Fruit fly (Drosophila melanogaster) whole organism, embryonic: ENCODE results near the gene CG4459.

ENCODE experiments used
- B-H2 ChIP-seq: fragments of 200-800 bp; sonication (Bioruptor generic); optimal IDR thresholded peaks from 2 replicates; lab custom pipeline; 2018; ENCODE audit warnings: missing biosample characterization, mild to moderate bottlenecking, missing genetic modification characterization
- BEAF-32 ChIP-seq: fragments of 200-800 bp; sonication (Bioruptor generic); optimal IDR thresholded peaks from 3 replicates; lab custom pipeline; 2017; ENCODE audit warnings: missing biosample characterization, missing genetic modification characterization, mild to moderate bottlenecking, moderate library complexity, missing genetic modification reagents
- CG1024 ChIP-seq: fragments of 200-800 bp; sonication (Bioruptor generic); IDR thresholded peaks from 2 replicates; pipeline ENCODE4 v1.3.6; 2022; ENCODE audit warnings: missing biosample characterization, missing genetic modification characterization
- CG10267 ChIP-seq: fragments of 200-800 bp; sonication (Bioruptor generic); optimal IDR thresholded peaks from 2 replicates; lab custom pipeline; 2018; ENCODE audit warnings: missing biosample characterization, mild to moderate bottlenecking, missing genetic modification characterization, moderate library complexity
- CG11695 ChIP-seq: fragments of 200-800 bp; sonication (Bioruptor generic); IDR thresholded peaks from 3 replicates; pipeline ENCODE4 v1.3.6; 2022; ENCODE audit warnings: missing biosample characterization, missing genetic modification characterization
- CG12236 ChIP-seq: fragments of 200-800 bp; sonication (Bioruptor generic); optimal IDR thresholded peaks from 2 replicates; lab custom pipeline; 2016; ENCODE audit warnings: missing biosample characterization, missing genetic modification characterization
- CG13894 ChIP-seq: fragments of 200-800 bp; sonication (Bioruptor generic); optimal IDR thresholded peaks from 3 replicates; lab custom pipeline; 2018; ENCODE audit warnings: missing biosample characterization, mild to moderate bottlenecking, missing genetic modification characterization, moderate library complexity
- CG14710 ChIP-seq: fragments of 200-800 bp; sonication (Bioruptor generic); optimal IDR thresholded peaks from 3 replicates; lab custom pipeline; 2019; ENCODE audit warnings: missing biosample characterization, mild to moderate bottlenecking, missing genetic modification characterization, moderate library complexity
- CG14965 ChIP-seq: fragments of 200-800 bp; sonication (Bioruptor generic); optimal IDR thresholded peaks from 2 replicates; lab custom pipeline; 2016; ENCODE audit warnings: missing biosample characterization, missing genetic modification characterization, borderline replicate concordance
- CG15011 ChIP-seq: fragments of 200-800 bp; sonication (Bioruptor generic); optimal IDR thresholded peaks from 3 replicates; lab custom pipeline; 2018; ENCODE audit warnings: missing biosample characterization, mild to moderate bottlenecking, missing genetic modification characterization
- CG15073 ChIP-seq: fragments of 200-800 bp; sonication (Bioruptor generic); optimal IDR thresholded peaks from 2 replicates; lab custom pipeline; 2016; ENCODE audit warnings: missing biosample characterization, missing genetic modification characterization
- CG16815 ChIP-seq: fragments of 200-800 bp; sonication (Bioruptor generic); optimal IDR thresholded peaks from 3 replicates; lab custom pipeline; 2017; ENCODE audit warnings: missing biosample characterization, mild to moderate bottlenecking, missing genetic modification characterization
- CG17186 ChIP-seq: fragments of 200-800 bp; sonication (Bioruptor generic); optimal IDR thresholded peaks from 3 replicates; lab custom pipeline; 2017; ENCODE audit warnings: missing biosample characterization, missing genetic modification reagents, missing genetic modification characterization
- CG17359 ChIP-seq: fragments of 200-800 bp; sonication (Bioruptor generic); optimal IDR thresholded peaks from 3 replicates; lab custom pipeline; 2018; ENCODE audit warnings: missing biosample characterization, mild to moderate bottlenecking, missing genetic modification characterization, moderate library complexity
- CG1832 ChIP-seq: fragments of 200-800 bp; sonication (Bioruptor generic); optimal IDR thresholded peaks from 2 replicates; lab custom pipeline; 2017; ENCODE audit warnings: missing biosample characterization, mild to moderate bottlenecking, missing genetic modification characterization, inconsistent platforms
- CG3847 ChIP-seq: fragments of 200-800 bp; sonication (Bioruptor generic); IDR thresholded peaks from 2 replicates; pipeline ENCODE4 v1.3.6; 2022; ENCODE audit warnings: missing biosample characterization, missing genetic modification characterization
- CG4328 ChIP-seq: fragments of 200-800 bp; sonication (Bioruptor generic); optimal IDR thresholded peaks from 3 replicates; lab custom pipeline; 2017; ENCODE audit warnings: missing biosample characterization, missing genetic modification reagents, missing genetic modification characterization
- CG4617 ChIP-seq: fragments of 200-800 bp; sonication (Bioruptor generic); optimal IDR thresholded peaks from 3 replicates; lab custom pipeline; 2016; ENCODE audit warnings: missing biosample characterization, missing genetic modification characterization, borderline replicate concordance
- CG6854 ChIP-seq: fragments of 200-800 bp; sonication (Bioruptor generic); optimal IDR thresholded peaks from 3 replicates; lab custom pipeline; 2017; ENCODE audit warnings: missing biosample characterization, mild to moderate bottlenecking, missing genetic modification characterization
- CG9437 ChIP-seq: fragments of 200-800 bp; sonication (Bioruptor generic); optimal IDR thresholded peaks from 2 replicates; lab custom pipeline; 2018; ENCODE audit warnings: missing biosample characterization, mild to moderate bottlenecking, missing genetic modification characterization
- CkIIα-i1 ChIP-seq: fragments of 200-800 bp; sonication (Bioruptor generic); IDR thresholded peaks from 2 replicates; pipeline ENCODE4 v1.3.6; 2022; ENCODE audit warnings: missing biosample characterization, missing genetic modification characterization
- CrebB ChIP-seq: fragments of 200-800 bp; sonication (Bioruptor generic); optimal IDR thresholded peaks from 3 replicates; lab custom pipeline; 2018; ENCODE audit warnings: missing biosample characterization, mild to moderate bottlenecking, missing genetic modification characterization
- Dp ChIP-seq: fragments of 200-800 bp; sonication (Bioruptor generic); optimal IDR thresholded peaks from 2 replicates; lab custom pipeline; 2018; ENCODE audit warnings: missing biosample characterization, mild to moderate bottlenecking, missing genetic modification characterization, moderate library complexity
- Gug ChIP-seq: fragments of 200-800 bp; sonication (Bioruptor generic); IDR thresholded peaks from 4 replicates; pipeline ENCODE4 v1.3.6; 2022; ENCODE audit warnings: missing biosample characterization, missing genetic modification characterization
- HLH3B ChIP-seq: fragments of 200-800 bp; sonication (Bioruptor generic); IDR thresholded peaks from 2 replicates; pipeline ENCODE4 v1.3.6; 2022; ENCODE audit warnings: missing biosample characterization, missing genetic modification characterization
- Hand ChIP-seq: fragments of 200-800 bp; sonication (Bioruptor generic); optimal IDR thresholded peaks from 2 replicates; lab custom pipeline; 2017; ENCODE audit warnings: mild to moderate bottlenecking, missing biosample characterization, missing genetic modification reagents, missing genetic modification characterization
- Hr39 ChIP-seq: fragments of >200 bp; optimal IDR thresholded peaks from 2 replicates; lab custom pipeline; 2017
- Hsf ChIP-seq: fragments of 200-800 bp; sonication (Bioruptor generic); optimal IDR thresholded peaks from 3 replicates; lab custom pipeline; 2016; ENCODE audit warnings: missing biosample characterization, missing genetic modification characterization
- Meics ChIP-seq: fragments of 200-800 bp; sonication (Bioruptor generic); optimal IDR thresholded peaks from 2 replicates; lab custom pipeline; 2017; ENCODE audit warnings: missing biosample characterization, mild to moderate bottlenecking, missing genetic modification characterization
- Oaz ChIP-seq: fragments of 200-800 bp; sonication (Bioruptor generic); IDR thresholded peaks from 2 replicates; pipeline ENCODE4 v1.3.6; 2022; ENCODE audit warnings: missing biosample characterization, missing genetic modification characterization
- Opbp ChIP-seq: fragments of 200-800 bp; sonication (Bioruptor generic); IDR thresholded peaks from 3 replicates; pipeline ENCODE4 v1.3.6; 2022; ENCODE audit warnings: missing biosample characterization, missing genetic modification characterization; ENCODE audit not compliant: partially characterized antibody
- amos ChIP-seq: fragments of 200-800 bp; sonication (Bioruptor generic); IDR thresholded peaks from 2 replicates; pipeline ENCODE4 v1.3.6; 2022; ENCODE audit warnings: missing biosample characterization, missing genetic modification characterization; ENCODE audit not compliant: partially characterized antibody
- cas ChIP-seq: fragments of 200-800 bp; sonication (Bioruptor generic); IDR thresholded peaks from 2 replicates; pipeline ENCODE4 v1.3.6; 2022; ENCODE audit warnings: missing biosample characterization, missing genetic modification characterization
- corto ChIP-seq: fragments of 200-800 bp; sonication (Bioruptor generic); optimal IDR thresholded peaks from 2 replicates; lab custom pipeline; 2016; ENCODE audit warnings: missing biosample characterization, mild to moderate bottlenecking, missing genetic modification characterization, moderate library complexity
- crp ChIP-seq, 2 experiments: fragments of 200-800 bp; sonication (Bioruptor generic); optimal IDR thresholded peaks; 2 replicates in 1 of 2; 3 replicates in 1 of 2; lab custom pipeline; 2017; ENCODE audit warnings: missing biosample characterization in 2 of 2, missing genetic modification characterization in 2 of 2, mild to moderate bottlenecking in 1 of 2, moderate library complexity in 1 of 2
- dati ChIP-seq: fragments of 200-800 bp; sonication (Bioruptor generic); IDR thresholded peaks from 2 replicates; pipeline ENCODE4 v1.3.6; 2022; ENCODE audit warnings: missing biosample characterization, missing genetic modification characterization
- dmrt11E ChIP-seq: fragments of 200-800 bp; sonication (Bioruptor generic); optimal IDR thresholded peaks from 3 replicates; lab custom pipeline; 2018; ENCODE audit warnings: missing biosample characterization, mild to moderate bottlenecking, missing genetic modification characterization, moderate library complexity
- exex ChIP-seq: fragments of 200-800 bp; sonication (Bioruptor generic); optimal IDR thresholded peaks from 4 replicates; lab custom pipeline; 2018; ENCODE audit warnings: missing biosample characterization, mild to moderate bottlenecking, missing genetic modification characterization, moderate library complexity
- ind ChIP-seq: fragments of 200-800 bp; sonication (Bioruptor generic); optimal IDR thresholded peaks from 3 replicates; lab custom pipeline; 2016; ENCODE audit warnings: missing biosample characterization, missing genetic modification characterization
- ken ChIP-seq: fragments of 200-800 bp; sonication (Bioruptor generic); IDR thresholded peaks from 3 replicates; pipeline ENCODE4 v1.3.6; 2022; ENCODE audit warnings: missing biosample characterization, missing genetic modification characterization
- oc ChIP-seq: fragments of 200-800 bp; sonication (Bioruptor generic); optimal IDR thresholded peaks from 2 replicates; lab custom pipeline; 2018; ENCODE audit warnings: missing biosample characterization, mild to moderate bottlenecking, missing genetic modification characterization, moderate library complexity
- pb ChIP-seq: fragments of 200-800 bp; sonication (Bioruptor generic); optimal IDR thresholded peaks from 3 replicates; lab custom pipeline; 2016; ENCODE audit warnings: missing biosample characterization, missing genetic modification characterization
- phol ChIP-seq: fragments of 200-800 bp; sonication (Bioruptor generic); optimal IDR thresholded peaks from 3 replicates; lab custom pipeline; 2018; ENCODE audit warnings: missing biosample characterization, mild to moderate bottlenecking, missing genetic modification characterization, moderate library complexity
- run ChIP-seq: fragments of 200-800 bp; sonication (Bioruptor generic); optimal IDR thresholded peaks from 3 replicates; lab custom pipeline; 2018; ENCODE audit warnings: missing biosample characterization, mild to moderate bottlenecking, missing genetic modification characterization
- sens ChIP-seq: fragments of 200-800 bp; sonication (Bioruptor generic); peaks from one replicate; lab custom pipeline; 2016; ENCODE audit warnings: missing biosample characterization, missing genetic modification characterization
- sens-2 ChIP-seq: fragments of 200-800 bp; sonication (Bioruptor generic); IDR thresholded peaks from 2 replicates; pipeline ENCODE4 v1.3.6; 2022; ENCODE audit warnings: missing biosample characterization, missing genetic modification characterization
- tap ChIP-seq: fragments of 200-800 bp; optimal IDR thresholded peaks from 3 replicates; lab custom pipeline; 2019; ENCODE audit warnings: missing biosample characterization, mild to moderate bottlenecking, missing genetic modification characterization, moderate library complexity
- trem ChIP-seq: fragments of 200-800 bp; optimal IDR thresholded peaks from 3 replicates; lab custom pipeline; 2019; ENCODE audit warnings: missing biosample characterization, mild to moderate bottlenecking, missing genetic modification characterization, moderate library complexity
- vfl ChIP-seq: fragments of 200-800 bp; sonication (Bioruptor generic); optimal IDR thresholded peaks from 2 replicates; lab custom pipeline; 2016; ENCODE audit warnings: missing biosample characterization, missing genetic modification characterization
- zfh1 ChIP-seq: fragments of 200-800 bp; sonication (Bioruptor generic); IDR thresholded peaks from 3 replicates; pipeline ENCODE4 v1.3.6; 2022; ENCODE audit warnings: missing biosample characterization, missing genetic modification characterization

The CG4459 gene

DNA sequence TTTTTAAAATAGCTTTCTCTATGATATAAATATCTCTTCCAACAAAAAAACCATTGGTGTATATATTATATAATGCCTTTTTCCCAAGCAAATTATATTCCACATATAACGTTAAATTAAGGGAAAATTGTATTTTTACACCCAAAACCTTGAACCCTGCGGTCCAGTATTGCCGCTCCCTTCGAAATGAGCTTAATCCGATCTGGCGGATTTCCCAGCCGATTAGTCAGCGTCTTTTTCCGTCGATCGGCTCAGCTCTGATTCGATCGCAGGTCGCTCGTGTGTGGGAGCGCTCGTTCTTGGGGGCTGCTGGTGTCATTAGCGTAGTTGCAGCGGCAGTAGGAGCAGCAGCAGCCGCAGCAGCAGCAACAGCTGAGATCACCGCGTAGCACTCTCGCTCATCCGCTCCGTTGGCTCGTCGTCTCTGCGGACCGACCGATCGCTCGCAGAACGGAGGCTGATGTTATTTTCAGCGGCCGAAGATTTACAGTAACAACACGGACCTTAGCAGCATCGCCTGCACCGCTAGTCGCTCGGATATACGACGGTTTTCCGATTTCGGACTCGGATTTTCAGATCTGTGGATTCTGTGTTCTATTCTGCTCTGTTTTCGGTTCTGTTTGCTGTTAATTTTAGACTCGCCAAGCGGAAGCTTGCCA lies 38.0 kb downstream of the CG4459 start, which contains the start of gene CG4733 (continued):
- TF ChIP-seq oc (tag; lab: Kevin White, UChicago) (no peak), HLH3B (GFP tag; lab: Robert Waterston, UW) (no peak), CG9437 (GFP tag; lab: Kevin White, UChicago) (no peak), sens (GFP tag; lab: Kevin White, UChicago) (peak; percentile 57), amos (GFP tag; lab: Robert Waterston, UW) (peak; percentile 22; the same call in 1 of the 2 replicates), CG1832 (no peak), Hr39 (no peak), Opbp (GFP tag; lab: Robert Waterston, UW) (no peak), trem (tag; lab: Kevin White, UChicago) (no peak), exex (no peak), Oaz (GFP tag; lab: Robert Waterston, UW) (no peak), corto (GFP tag; lab: Kevin White, UChicago) (no peak), CG11695 (GFP tag; lab: Robert Waterston, UW) (peak; percentile 46; the same call in 1 of the 3 replicates), CG17186 (GFP tag; lab: Kevin White, UChicago) (no peak), dati (GFP tag; lab: Robert Waterston, UW) (no peak), BEAF-32 (GFP tag; lab: Kevin White, UChicago) (peak; percentile 41), dmrt11E (tag; lab: Kevin White, UChicago) (peak; percentile 49), vfl (no peak), CG14965 (GFP tag; lab: Kevin White, UChicago) (no peak), CG15011 (GFP tag; lab: Kevin White, UChicago) (no peak), sens-2 (GFP tag; lab: Robert Waterston, UW) (no peak), CG14710 (peak; percentile 8), CG6854 (GFP tag; lab: Kevin White, UChicago) (no peak), pb (GFP tag; lab: Kevin White, UChicago) (no peak), Meics (GFP tag; lab: Kevin White, UChicago) (peak; percentile 27), CG3847 (GFP tag; lab: Robert Waterston, UW) (0 out of 2 replicates have a peak, but pooled peaks have one; percentile 13), Dp (GFP tag; lab: Kevin White, UChicago) (no peak), B-H2 (GFP tag; lab: Kevin White, UChicago) (no peak), cas (0 out of 2 replicates have a peak, but pooled peaks have one; percentile 23), CG4328 (no peak), Hand (no peak), CG12236 (no peak), ind (GFP tag; lab: Kevin White, UChicago) (no peak), CG4617 (GFP tag; lab: Kevin White, UChicago) (no peak), Gug (GFP tag; lab: Robert Waterston, UW) (no peak), CrebB (no peak), zfh1 (no peak), CG1024 (no peak), Hsf (no peak), tap (tag; lab: Kevin White, UChicago) (no peak), phol (tag; lab: Kevin White, UChicago) (no peak), CkIIα-i1 (GFP tag; lab: Robert Waterston, UW) (no peak), CG17359 (tag; lab: Kevin White, UChicago) (no peak), ken (GFP tag; lab: Robert Waterston, UW) (no peak), CG16815 (GFP tag; lab: Kevin White, UChicago) (no peak), CG15073 (GFP tag; lab: Kevin White, UChicago) (no peak), CG13894 (tag; lab: Kevin White, UChicago) (no peak), CG10267 (tag; lab: Kevin White, UChicago) (no peak), run (tag; lab: Kevin White, UChicago) (no peak), crp (GFP tag; optimal IDR thresholded peaks at IDR 0.05; lab: Kevin White, UChicago) (no peak)
